Fruit fly (Drosophila melanogaster) Kc167 (cell line): ENCODE results near the gene CG11374.

Source experiments
- Myc ChIP-seq: fragments of >200 bp; optimal IDR thresholded peaks from 2 replicates; lab custom pipeline; 2017; ENCODE audit warnings: missing external identifiers
- Sin3A ChIP-seq: fragments of >200 bp; optimal IDR thresholded peaks from 2 replicates; lab custom pipeline; 2018; ENCODE audit warnings: missing external identifiers
- h ChIP-seq: fragments of >200 bp; optimal IDR thresholded peaks from 3 replicates; lab custom pipeline; 2018; ENCODE audit warnings: missing external identifiers
- insv ChIP-seq: fragments of >200 bp; optimal IDR thresholded peaks from 3 replicates; lab custom pipeline; 2018; ENCODE audit warnings: missing external identifiers
- psq ChIP-seq: fragments of >200 bp; optimal IDR thresholded peaks from 2 replicates; lab custom pipeline; 2017; ENCODE audit warnings: missing external identifiers
- ttk ChIP-seq: sonication (Bioruptor generic); optimal IDR thresholded peaks from 2 replicates; lab custom pipeline; 2017; ENCODE audit warnings: missing external identifiers

CG11374 gene

dm6 chr2L:76048-76447, at the start of gene CG11374:
CG11374 (plus strand) TSS chr2L:76348.
- TF ChIP-seq psq (lab: Kevin White, UChicago) (no peak), Sin3A (lab: Kevin White, UChicago) (no peak), h (lab: Kevin White, UChicago) (no peak), Myc (lab: Kevin White, UChicago) (no peak), insv (no peak), ttk (lab: Kevin White, UChicago) (no peak)

- TF ChIP-seq h (lab: Kevin White, UChicago) = no peak
Observed at dm6 chr2L:34054-34453, 42.1 kb upstream of the CG11374 start.

dm6 chr2L:35452-35851, 40.7 kb upstream of the CG11374 start:
- TF ChIP-seq ttk (lab: Kevin White, UChicago) (no peak), Sin3A (lab: Kevin White, UChicago) (no peak), insv (no peak), psq (lab: Kevin White, UChicago) (no peak), Myc (lab: Kevin White, UChicago) (no peak), h (lab: Kevin White, UChicago) (no peak)

- TF ChIP-seq psq (lab: Kevin White, UChicago) (no peak), Sin3A (lab: Kevin White, UChicago) (no peak), Myc (lab: Kevin White, UChicago) (no peak), ttk (lab: Kevin White, UChicago) (no peak), insv (no peak), h (lab: Kevin White, UChicago) (no peak)
Observed at dm6 chr2L:53108-53507, 23.0 kb upstream of the CG11374 start.

- TF ChIP-seq Myc (lab: Kevin White, UChicago) (no peak), psq (lab: Kevin White, UChicago) (no peak), Sin3A (lab: Kevin White, UChicago) (no peak), h (lab: Kevin White, UChicago) (no peak), insv (no peak), ttk (lab: Kevin White, UChicago) (no peak)
Observed at dm6 chr2L:56865-57264, 19.3 kb upstream of the CG11374 start.

dm6 chr2L:59058-59603, 17.0 kb upstream of the CG11374 start:
- no peak for TF ChIP-seq Myc (lab: Kevin White, UChicago)
- no peak for TF ChIP-seq ttk (lab: Kevin White, UChicago)
- TF ChIP-seq insv = no peak
- TF ChIP-seq h (lab: Kevin White, UChicago) = no peak
- TF ChIP-seq Sin3A (lab: Kevin White, UChicago) = no peak
- TF ChIP-seq psq (lab: Kevin White, UChicago) = no peak

- TF ChIP-seq Myc (lab: Kevin White, UChicago) = no peak
- no peak for TF ChIP-seq ttk (lab: Kevin White, UChicago)
- TF ChIP-seq Sin3A (lab: Kevin White, UChicago) = no peak
- TF ChIP-seq h (lab: Kevin White, UChicago) = no peak
- no peak for TF ChIP-seq psq (lab: Kevin White, UChicago)
- no peak for TF ChIP-seq insv
Observed at dm6 chr2L:65354-65949, 10.7 kb upstream of the CG11374 start, which contains the start of gene Cda5. Cda5 (minus strand) TSS chr2L:65404.

dm6 chr2L:66369-67278, 9.5 kb upstream of the CG11374 start, which contains the start of gene dbr:
dbr (plus strand) TSS chr2L:66482.
- no peak for TF ChIP-seq insv
- TF ChIP-seq h (lab: Kevin White, UChicago) = no peak
- TF ChIP-seq psq (lab: Kevin White, UChicago) = no peak
- TF ChIP-seq Myc (lab: Kevin White, UChicago) = no peak
- TF ChIP-seq Sin3A (lab: Kevin White, UChicago) = no peak
- TF ChIP-seq ttk (lab: Kevin White, UChicago) = no peak

dm6 chr2L:67279-67657, 8.9 kb upstream of the CG11374 start:
- TF ChIP-seq Myc (lab: Kevin White, UChicago) = no peak
- no peak for TF ChIP-seq h (lab: Kevin White, UChicago)
- TF ChIP-seq ttk (lab: Kevin White, UChicago) = no peak
- no peak for TF ChIP-seq insv
- no peak for TF ChIP-seq Sin3A (lab: Kevin White, UChicago)
- TF ChIP-seq psq (lab: Kevin White, UChicago) = no peak

dm6 chr2L:69560-69959, 6.6 kb upstream of the CG11374 start:
- no peak for TF ChIP-seq psq (lab: Kevin White, UChicago)
- TF ChIP-seq Myc (lab: Kevin White, UChicago) = no peak
- no peak for TF ChIP-seq insv
- TF ChIP-seq ttk (lab: Kevin White, UChicago) = no peak
- no peak for TF ChIP-seq Sin3A (lab: Kevin White, UChicago)

dm6 chr2L:71457-71856, 4.7 kb upstream of the CG11374 start, which contains the start of gene galectin:
galectin (plus strand) TSS chr2L:71757.
- TF ChIP-seq h (lab: Kevin White, UChicago) (no peak), psq (lab: Kevin White, UChicago) (no peak), ttk (lab: Kevin White, UChicago) (no peak), insv (no peak), Sin3A (lab: Kevin White, UChicago) (no peak), Myc (lab: Kevin White, UChicago) (no peak)
